Worm (Caenorhabditis elegans) whole organism, mixed stage, embryonic: ENCODE measurements around the gene F26A1.19.

Source experiments
- elt-3 ChIP-seq: fragments of 150-350 bp; optimal IDR thresholded peaks from 2 replicates; lab custom pipeline; 2014; ENCODE audit warnings: missing biosample characterization, missing genetic modification characterization
- nhr-28 ChIP-seq: fragments of 150-350 bp; optimal IDR thresholded peaks from 2 replicates; lab custom pipeline; 2014; ENCODE audit warnings: missing biosample characterization, missing genetic modification characterization

DNA sequence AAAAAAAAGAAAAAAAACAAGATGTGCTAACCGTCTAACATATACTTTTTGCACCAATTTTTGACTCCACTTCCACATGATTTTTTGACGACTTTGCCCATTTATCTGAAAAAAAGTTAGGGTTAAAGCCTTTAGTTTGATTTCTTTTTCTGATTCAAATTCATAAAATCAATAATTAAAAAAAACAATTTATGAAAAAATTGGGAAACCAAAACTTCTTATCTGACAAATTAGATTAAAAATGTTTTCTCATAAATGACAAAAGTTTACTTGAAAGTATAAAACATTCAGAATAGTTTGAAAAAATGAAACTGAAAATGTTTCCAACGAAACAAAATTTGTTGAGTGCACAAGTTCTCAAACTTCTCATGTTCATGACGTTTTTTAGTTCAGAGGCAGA lies 17.7 kb upstream of the F26A1.19 start, which contains the start of gene F26A1.7:
- no peak for TF ChIP-seq elt-3 (tag; lab: Kevin White, UChicago)
- TF ChIP-seq nhr-28: no peak
